Worm (Caenorhabditis elegans): Measurements from ENCODE around the gene F55A4.3.

ce11 chrX:1027370-1027769 is 2.5 kb upstream of the F55A4.3 start:
- no peak for TF ChIP-seq lin-11 (tag; optimal IDR thresholded peaks at IDR 0.05)
- no peak for TF ChIP-seq fkh-10 (GFP tag; optimal IDR thresholded peaks at IDR 0.05)
- no peak for TF ChIP-seq ets-4 (tag; optimal IDR thresholded peaks at IDR 0.05)
- TF ChIP-seq unc-3 (GFP tag; conservative IDR thresholded peaks at IDR 0.05) = no peak
- no peak for TF ChIP-seq unc-3 (tag; optimal IDR thresholded peaks at IDR 0.05)
- TF ChIP-seq ceh-6 (GFP tag; optimal IDR thresholded peaks at IDR 0.05) = no peak
